Worm (Caenorhabditis elegans) whole organism, L4 larva: Measurements from ENCODE around the gene srz-16.

Experiments
- Y105C5A.15 ChIP-seq: fragments of 200-800 bp; sonication (Bioruptor generic); IDR thresholded peaks from 2 replicates; pipeline ENCODE4 v1.3.6; 2022; ENCODE audit warnings: missing genetic modification characterization, missing compliant biosample characterization
- ceh-20 ChIP-seq: fragments of 200-800 bp; sonication (Bioruptor generic); IDR thresholded peaks from 2 replicates; pipeline ENCODE4 v1.3.6; 2022; ENCODE audit warnings: missing genetic modification reagents, missing genetic modification characterization, missing compliant biosample characterization
- egl-43 ChIP-seq: fragments of 200-800 bp; sonication (Bioruptor generic); IDR thresholded peaks from 2 replicates; pipeline ENCODE4 v1.3.6; 2022; ENCODE audit warnings: missing genetic modification reagents, missing genetic modification characterization, missing compliant biosample characterization
- fos-1 ChIP-seq: fragments of 150-350 bp; optimal IDR thresholded peaks from 2 replicates; lab custom pipeline; 2014; ENCODE audit warnings: missing biosample characterization, missing genetic modification characterization
- mdl-1 ChIP-seq, 2 experiments: fragments of 150-350 bp in 1 of 2; sonication (generic microtip) in 1 of 2; optimal IDR thresholded peaks; 2 replicates each; lab custom pipeline; 2014 to 2017; ENCODE audit warnings: missing biosample characterization in 2 of 2, missing genetic modification characterization in 2 of 2
- nhr-11 ChIP-seq: fragments of 150-350 bp; optimal IDR thresholded peaks from 2 replicates; lab custom pipeline; 2014; ENCODE audit warnings: missing biosample characterization, missing genetic modification characterization
- nhr-237 ChIP-seq: sonication (generic microtip); optimal IDR thresholded peaks from 2 replicates; lab custom pipeline; 2017; ENCODE audit warnings: missing biosample characterization, missing genetic modification characterization
- pha-4 ChIP-seq, 2 experiments: fragments of 150-350 bp in 1 of 2; fragments of 200-800 bp in 1 of 2; sonication (Bioruptor generic) in 1 of 2; IDR thresholded peaks in 1 of 2; optimal IDR thresholded peaks in 1 of 2; 2 replicates each; pipeline versions ENCODE4 v1.3.6 to Lab custom; 2014 to 2022; ENCODE audit warnings: missing genetic modification characterization in 2 of 2, missing genetic modification reagents in 2 of 2, missing biosample characterization in 1 of 2, missing compliant biosample characterization in 1 of 2
- unc-39 ChIP-seq: sonication (generic microtip); optimal IDR thresholded peaks from 2 replicates; lab custom pipeline; 2017; ENCODE audit warnings: missing biosample characterization, missing genetic modification characterization

DNA sequence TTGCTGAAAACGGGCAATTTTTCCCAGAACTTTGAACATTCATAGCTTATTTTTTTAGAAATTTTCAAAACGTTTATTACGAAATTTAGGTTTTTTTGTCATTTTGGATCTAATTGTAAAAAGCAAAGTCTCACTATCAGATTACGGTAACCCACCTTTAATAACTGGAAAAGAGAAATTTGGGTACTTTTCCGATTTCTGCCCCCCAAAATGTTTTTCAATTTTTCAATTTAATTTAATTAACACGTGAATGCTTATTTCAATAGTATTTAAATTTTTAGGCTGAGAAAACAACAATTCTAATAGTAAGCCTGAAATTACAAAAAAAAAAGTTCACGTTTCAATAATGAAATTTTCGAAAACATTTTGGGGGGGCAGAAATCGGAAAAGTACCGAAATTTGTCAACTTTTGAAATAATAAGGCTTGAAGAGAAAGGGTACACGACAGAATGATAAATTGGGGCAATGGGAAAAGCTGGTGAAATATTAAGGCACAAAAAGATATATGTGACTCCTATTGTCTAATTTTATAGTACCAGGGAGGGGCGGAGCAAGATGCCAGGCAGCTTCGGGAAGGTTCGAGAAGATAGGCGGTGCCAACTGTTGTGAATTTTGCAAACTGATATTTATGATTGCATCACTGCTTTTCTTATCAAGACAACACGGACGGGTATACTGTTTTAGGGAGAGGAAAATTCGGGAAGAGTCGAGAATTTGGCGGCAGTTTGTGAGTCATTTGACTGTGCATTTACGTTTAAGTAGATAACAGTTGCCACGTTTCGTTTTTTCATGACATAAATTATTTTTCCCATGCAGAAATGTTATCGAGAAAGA lies 22.2 kb downstream of the srz-16 start, which contains the start of gene F19B2.5:
- 0 out of 2 replicates have a peak, but pooled peaks have one; percentile 50 for TF ChIP-seq pha-4 (GFP tag; IDR thresholded peaks at IDR 0.05; lab: Robert Waterston, UW)
- TF ChIP-seq pha-4 (tag; optimal IDR thresholded peaks at IDR 0.05; lab: Kevin White, UChicago), result no peak
- TF ChIP-seq egl-43 (GFP tag; lab: Robert Waterston, UW), result no peak
- no peak for TF ChIP-seq mdl-1 (tag; optimal IDR thresholded peaks at IDR 0.05; lab: Kevin White, UChicago)
- TF ChIP-seq Y105C5A.15 (GFP tag; lab: Robert Waterston, UW), result no peak
- no peak for TF ChIP-seq unc-39 (tag; lab: Kevin White, UChicago)
- TF ChIP-seq ceh-20 (GFP tag; lab: Robert Waterston, UW), result peak; percentile 89
- no peak for TF ChIP-seq nhr-237 (tag; lab: Kevin White, UChicago)
- no peak for TF ChIP-seq fos-1 (tag; lab: Kevin White, UChicago)
- TF ChIP-seq nhr-11, result no peak
